Fruit fly (Drosophila melanogaster) whole organism, embryonic: ENCODE results near the gene Ostgamma.

Experiments
- Abd-B ChIP-seq: fragments of 200-800 bp; sonication (Bioruptor generic); optimal IDR thresholded peaks from 2 replicates; lab custom pipeline; 2018; ENCODE audit warnings: missing biosample characterization, mild to moderate bottlenecking, missing genetic modification characterization, moderate library complexity
- CG10209 ChIP-seq: fragments of 200-800 bp; sonication (Bioruptor generic); optimal IDR thresholded peaks from 3 replicates; lab custom pipeline; 2017; ENCODE audit warnings: missing biosample characterization, mild to moderate bottlenecking, missing genetic modification characterization, missing genetic modification reagents
- CG1024 ChIP-seq: fragments of 200-800 bp; sonication (Bioruptor generic); IDR thresholded peaks from 2 replicates; pipeline ENCODE4 v1.3.6; 2022; ENCODE audit warnings: missing biosample characterization, missing genetic modification characterization
- CG11504 ChIP-seq: fragments of 200-800 bp; sonication (Bioruptor generic); optimal IDR thresholded peaks from 3 replicates; lab custom pipeline; 2019; ENCODE audit warnings: missing biosample characterization, mild to moderate bottlenecking, missing genetic modification characterization, moderate library complexity
- CG12744 ChIP-seq: fragments of 200-800 bp; sonication (Bioruptor generic); optimal IDR thresholded peaks from 2 replicates; lab custom pipeline; 2016; ENCODE audit warnings: missing biosample characterization, missing genetic modification characterization
- CG14710 ChIP-seq: fragments of 200-800 bp; sonication (Bioruptor generic); optimal IDR thresholded peaks from 3 replicates; lab custom pipeline; 2019; ENCODE audit warnings: missing biosample characterization, mild to moderate bottlenecking, missing genetic modification characterization, moderate library complexity
- CG15696 ChIP-seq: fragments of 200-800 bp; sonication (Bioruptor generic); optimal IDR thresholded peaks from 2 replicates; lab custom pipeline; 2019; ENCODE audit warnings: missing biosample characterization, mild to moderate bottlenecking, missing genetic modification characterization, moderate library complexity
- CG1602 ChIP-seq: fragments of 200-800 bp; sonication (Bioruptor generic); optimal IDR thresholded peaks from 3 replicates; lab custom pipeline; 2016; ENCODE audit warnings: missing biosample characterization, missing genetic modification characterization
- CG17802 ChIP-seq: fragments of 200-800 bp; sonication (Bioruptor generic); optimal IDR thresholded peaks from 2 replicates; lab custom pipeline; 2018; ENCODE audit warnings: missing biosample characterization, mild to moderate bottlenecking, missing genetic modification characterization, moderate library complexity
- CG2889 ChIP-seq: fragments of 200-800 bp; sonication (Bioruptor generic); IDR thresholded peaks from 3 replicates; pipeline ENCODE4 v1.3.6; 2022; ENCODE audit warnings: missing biosample characterization, missing genetic modification characterization
- CG3065 ChIP-seq: fragments of 200-800 bp; sonication (Bioruptor generic); optimal IDR thresholded peaks from 2 replicates; lab custom pipeline; 2016; ENCODE audit warnings: missing biosample characterization, missing genetic modification characterization
- CG34376 ChIP-seq: fragments of 200-800 bp; sonication (Bioruptor generic); optimal IDR thresholded peaks from 2 replicates; lab custom pipeline; 2018; ENCODE audit warnings: missing biosample characterization, mild to moderate bottlenecking, missing genetic modification characterization
- CG5953 ChIP-seq: fragments of 200-800 bp; sonication (Bioruptor generic); IDR thresholded peaks from 2 replicates; pipeline ENCODE4 v1.3.6; 2022; ENCODE audit warnings: missing biosample characterization, missing genetic modification characterization
- CG6683 ChIP-seq: fragments of 200-800 bp; sonication (Bioruptor generic); optimal IDR thresholded peaks from 2 replicates; lab custom pipeline; 2017; ENCODE audit warnings: missing biosample characterization, mild to moderate bottlenecking, missing genetic modification characterization, missing genetic modification reagents
- CG6689 ChIP-seq: fragments of 200-800 bp; sonication (Bioruptor generic); IDR thresholded peaks from 2 replicates; pipeline ENCODE4 v1.3.6; 2022; ENCODE audit warnings: missing biosample characterization, missing genetic modification characterization
- CG6791 ChIP-seq: fragments of 200-800 bp; sonication (Bioruptor generic); IDR thresholded peaks from 3 replicates; pipeline ENCODE4 v1.3.6; 2022; ENCODE audit warnings: missing biosample characterization, missing genetic modification characterization; ENCODE audit not compliant: partially characterized antibody
- CG7556 ChIP-seq: fragments of 200-800 bp; sonication (Bioruptor generic); optimal IDR thresholded peaks from 2 replicates; lab custom pipeline; 2017; ENCODE audit warnings: missing biosample characterization, mild to moderate bottlenecking, missing genetic modification characterization
- CG7745 ChIP-seq: fragments of 200-800 bp; sonication (Bioruptor generic); optimal IDR thresholded peaks from 2 replicates; lab custom pipeline; 2018; ENCODE audit warnings: missing biosample characterization, mild to moderate bottlenecking, missing genetic modification characterization, moderate library complexity
- CG7839 ChIP-seq: fragments of 200-800 bp; sonication (Bioruptor generic); optimal IDR thresholded peaks from 3 replicates; lab custom pipeline; 2018; ENCODE audit warnings: missing biosample characterization, mild to moderate bottlenecking, missing genetic modification characterization, moderate library complexity
- CG9215 ChIP-seq: fragments of 200-800 bp; sonication (Bioruptor generic); IDR thresholded peaks from 2 replicates; pipeline ENCODE4 v1.3.6; 2022; ENCODE audit warnings: missing biosample characterization, missing genetic modification characterization
- CG9437 ChIP-seq: fragments of 200-800 bp; sonication (Bioruptor generic); optimal IDR thresholded peaks from 2 replicates; lab custom pipeline; 2018; ENCODE audit warnings: missing biosample characterization, mild to moderate bottlenecking, missing genetic modification characterization
- D ChIP-seq, 2 experiments: fragments of 200-800 bp in 1 of 2; fragments of >200 bp in 1 of 2; sonication (Bioruptor generic) in 1 of 2; optimal IDR thresholded peaks; 2 replicates in 1 of 2; 3 replicates in 1 of 2; lab custom pipeline; 2017; ENCODE audit warnings: mild to moderate bottlenecking in 1 of 2, missing biosample characterization in 1 of 2, missing genetic modification characterization in 1 of 2, missing genetic modification reagents in 1 of 2
- Dbx ChIP-seq: fragments of 200-800 bp; sonication (Bioruptor generic); IDR thresholded peaks from 3 replicates; pipeline ENCODE4 v1.3.6; 2022; ENCODE audit warnings: missing biosample characterization, missing genetic modification characterization
- Dp ChIP-seq: fragments of 200-800 bp; sonication (Bioruptor generic); optimal IDR thresholded peaks from 2 replicates; lab custom pipeline; 2018; ENCODE audit warnings: missing biosample characterization, mild to moderate bottlenecking, missing genetic modification characterization, moderate library complexity
- GATAe ChIP-seq: fragments of 200-800 bp; sonication (Bioruptor generic); conservative IDR thresholded peaks from 2 replicates; pipeline ENCODE4 v1.3.6; 2022; ENCODE audit warnings: missing biosample characterization, missing genetic modification characterization
- Gsc ChIP-seq: fragments of 200-800 bp; sonication (Bioruptor generic); IDR thresholded peaks from 2 replicates; pipeline ENCODE4 v1.3.6; 2022; ENCODE audit warnings: missing biosample characterization, missing genetic modification characterization
- Mad ChIP-seq: fragments of 200-800 bp; sonication (Bioruptor generic); optimal IDR thresholded peaks from 2 replicates; lab custom pipeline; 2016; ENCODE audit warnings: missing biosample characterization, missing genetic modification characterization
- Med ChIP-seq: fragments of 200-800 bp; sonication (Bioruptor generic); peaks from one replicate; lab custom pipeline; 2016; ENCODE audit warnings: missing biosample characterization, missing genetic modification characterization, mild to moderate bottlenecking, inconsistent platforms, moderate library complexity
- Meics ChIP-seq: fragments of 200-800 bp; sonication (Bioruptor generic); optimal IDR thresholded peaks from 2 replicates; lab custom pipeline; 2017; ENCODE audit warnings: missing biosample characterization, mild to moderate bottlenecking, missing genetic modification characterization
- Myb ChIP-seq: fragments of 200-800 bp; sonication (Bioruptor generic); optimal IDR thresholded peaks from 2 replicates; lab custom pipeline; 2016; ENCODE audit warnings: missing biosample characterization, missing genetic modification characterization
- Pdp1 ChIP-seq, 2 experiments: fragments of 200-800 bp; sonication (Bioruptor generic); optimal IDR thresholded peaks; 3 replicates each; lab custom pipeline; 2016; ENCODE audit warnings: missing biosample characterization in 2 of 2, missing genetic modification characterization in 2 of 2, mild to moderate bottlenecking in 1 of 2, moderate library complexity in 1 of 2
- Ravus ChIP-seq: fragments of 200-800 bp; sonication (Bioruptor generic); IDR thresholded peaks from 2 replicates; pipeline ENCODE4 v1.3.6; 2022; ENCODE audit warnings: missing biosample characterization, missing genetic modification characterization
- Stat92E ChIP-seq, 3 experiments: fragments of >200 bp in 2 of 3; fragments of 200-800 bp in 1 of 3; sonication (Bioruptor generic) in 1 of 3; optimal IDR thresholded peaks; 2 replicates each; lab custom pipeline; 2017 to 2019; ENCODE audit warnings: missing biosample characterization in 3 of 3, missing genetic modification characterization in 3 of 3, mild to moderate bottlenecking in 1 of 3, moderate library complexity in 1 of 3
- Xrp1 ChIP-seq: fragments of 200-800 bp; sonication (Bioruptor generic); IDR thresholded peaks from 2 replicates; pipeline ENCODE4 v1.3.6; 2022; ENCODE audit warnings: missing biosample characterization, missing genetic modification characterization
- ac ChIP-seq: fragments of 200-800 bp; sonication (Bioruptor generic); optimal IDR thresholded peaks from 3 replicates; lab custom pipeline; 2017; ENCODE audit warnings: missing biosample characterization, mild to moderate bottlenecking, missing genetic modification characterization
- caup ChIP-seq: fragments of 200-800 bp; sonication (Bioruptor generic); optimal IDR thresholded peaks from 3 replicates; lab custom pipeline; 2017; ENCODE audit warnings: missing biosample characterization, mild to moderate bottlenecking, missing genetic modification characterization, moderate library complexity; ENCODE audit not compliant: severe bottlenecking
- chif ChIP-seq, 2 experiments: fragments of 200-800 bp; sonication (Bioruptor generic); optimal IDR thresholded peaks; 3 replicates each; lab custom pipeline; 2016; ENCODE audit warnings: missing biosample characterization in 2 of 2, missing genetic modification characterization in 2 of 2
- corto ChIP-seq: fragments of 200-800 bp; sonication (Bioruptor generic); optimal IDR thresholded peaks from 2 replicates; lab custom pipeline; 2016; ENCODE audit warnings: missing biosample characterization, mild to moderate bottlenecking, missing genetic modification characterization, moderate library complexity
- danr ChIP-seq: fragments of 200-800 bp; sonication (Bioruptor generic); IDR thresholded peaks from 2 replicates; pipeline ENCODE4 v1.3.6; 2022; ENCODE audit warnings: missing biosample characterization, missing genetic modification characterization
- dimm ChIP-seq: fragments of 200-800 bp; sonication (Bioruptor generic); IDR thresholded peaks from 2 replicates; pipeline ENCODE4 v1.3.6; 2022; ENCODE audit warnings: missing biosample characterization, missing genetic modification characterization
- esg ChIP-seq: fragments of 200-800 bp; sonication (Bioruptor generic); conservative IDR thresholded peaks from 2 replicates; pipeline ENCODE4 v1.3.6; 2022; ENCODE audit warnings: missing biosample characterization, missing genetic modification characterization
- gem ChIP-seq: fragments of 200-800 bp; sonication (Bioruptor generic); optimal IDR thresholded peaks from 2 replicates; lab custom pipeline; 2019; ENCODE audit warnings: missing biosample characterization, mild to moderate bottlenecking, missing genetic modification characterization, moderate library complexity
- hkb ChIP-seq, 2 experiments: fragments of 200-800 bp in 1 of 2; fragments of >200 bp in 1 of 2; sonication (Bioruptor generic) in 1 of 2; IDR thresholded peaks in 1 of 2; optimal IDR thresholded peaks in 1 of 2; 2 replicates each; pipeline versions ENCODE4 v1.3.6 to Lab custom; 2017 to 2022; ENCODE audit warnings: missing biosample characterization in 1 of 2, missing genetic modification characterization in 1 of 2
- oc ChIP-seq: fragments of 200-800 bp; sonication (Bioruptor generic); optimal IDR thresholded peaks from 2 replicates; lab custom pipeline; 2018; ENCODE audit warnings: missing biosample characterization, mild to moderate bottlenecking, missing genetic modification characterization, moderate library complexity
- seq ChIP-seq: fragments of 200-800 bp; sonication (Bioruptor generic); IDR thresholded peaks from 2 replicates; pipeline ENCODE4 v1.3.6; 2022; ENCODE audit warnings: missing biosample characterization, missing genetic modification characterization
- stwl ChIP-seq: fragments of 200-800 bp; sonication (Bioruptor generic); optimal IDR thresholded peaks from 3 replicates; lab custom pipeline; 2018; ENCODE audit warnings: missing biosample characterization, mild to moderate bottlenecking, missing genetic modification characterization, moderate library complexity
- tap ChIP-seq: fragments of 200-800 bp; optimal IDR thresholded peaks from 3 replicates; lab custom pipeline; 2019; ENCODE audit warnings: missing biosample characterization, mild to moderate bottlenecking, missing genetic modification characterization, moderate library complexity
- twi ChIP-seq: fragments of 200-800 bp; optimal IDR thresholded peaks from 2 replicates; lab custom pipeline; 2019; ENCODE audit warnings: missing biosample characterization, mild to moderate bottlenecking, missing genetic modification characterization, moderate library complexity
- unpg ChIP-seq: fragments of 200-800 bp; sonication (Bioruptor generic); optimal IDR thresholded peaks from 3 replicates; lab custom pipeline; 2018; ENCODE audit warnings: missing biosample characterization, mild to moderate bottlenecking, missing genetic modification characterization, moderate library complexity
- zen ChIP-seq: fragments of 200-800 bp; sonication (Bioruptor generic); optimal IDR thresholded peaks from 3 replicates; lab custom pipeline; 2018; ENCODE audit warnings: missing biosample characterization, mild to moderate bottlenecking, missing genetic modification characterization, moderate library complexity

Gene Ostgamma

dm6 chr2L:8276287-8276686, 31.7 kb downstream of the Ostgamma start (continued):
- TF ChIP-seq Pdp1 (GFP tag; optimal IDR thresholded peaks at IDR 0.05; lab: Kevin White, UChicago) (peak in 1 of 2 experiments; percentile 43), twi (tag; lab: Kevin White, UChicago) (peak; percentile 23), Meics (no peak), ac (GFP tag; lab: Kevin White, UChicago) (peak; percentile 81), GATAe (GFP tag; lab: Robert Waterston, UW) (no peak), CG34376 (GFP tag; lab: Kevin White, UChicago) (no peak), CG6689 (GFP tag; lab: Robert Waterston, UW) (no peak), Xrp1 (GFP tag; lab: Robert Waterston, UW) (peak; percentile 58), tap (no peak), D (optimal IDR thresholded peaks at IDR 0.05; lab: Kevin White, UChicago) (no peak), D (GFP tag; optimal IDR thresholded peaks at IDR 0.05; lab: Kevin White, UChicago) (peak; percentile 19), dimm (GFP tag; lab: Robert Waterston, UW) (no peak), danr (GFP tag; lab: Robert Waterston, UW) (no peak), CG15696 (tag; lab: Kevin White, UChicago) (peak; percentile 85), CG3065 (GFP tag; lab: Kevin White, UChicago) (no peak), seq (no peak), hkb (optimal IDR thresholded peaks at IDR 0.05; lab: Kevin White, UChicago) (no peak), hkb (GFP tag; IDR thresholded peaks at IDR 0.05; lab: Robert Waterston, UW) (no peak), CG10209 (peak; percentile 44), Med (GFP tag; lab: Kevin White, UChicago) (no peak), CG11504 (tag; lab: Kevin White, UChicago) (no peak), Ravus (no peak), CG7745 (peak; percentile 80), Mad (GFP tag; lab: Kevin White, UChicago) (no peak), CG14710 (tag; lab: Kevin White, UChicago) (peak; percentile 21), CG17802 (tag; lab: Kevin White, UChicago) (no peak), zen (tag; lab: Kevin White, UChicago) (peak; percentile 97), CG5953 (GFP tag; lab: Robert Waterston, UW) (no peak), CG9437 (no peak), gem (peak; percentile 10), CG7556 (GFP tag; lab: Kevin White, UChicago) (no peak), Myb (no peak), CG1024 (GFP tag; lab: Robert Waterston, UW) (no peak), unpg (GFP tag; lab: Kevin White, UChicago) (no peak), CG7839 (tag; lab: Kevin White, UChicago) (no peak), CG6791 (no peak), CG9215 (GFP tag; lab: Robert Waterston, UW) (no peak), Abd-B (no peak), CG6683 (GFP tag; lab: Kevin White, UChicago) (no peak), stwl (tag; lab: Kevin White, UChicago) (no peak), corto (GFP tag; lab: Kevin White, UChicago) (no peak), CG1602 (GFP tag; lab: Kevin White, UChicago) (no peak), esg (no peak), Stat92E (GFP tag; optimal IDR thresholded peaks at IDR 0.05; lab: Kevin White, UChicago) (no peak), Dbx (no peak), CG12744 (GFP tag; lab: Kevin White, UChicago) (peak; percentile 3), oc (tag; lab: Kevin White, UChicago) (peak; percentile 17), CG2889 (GFP tag; lab: Robert Waterston, UW) (no peak), caup (GFP tag; lab: Kevin White, UChicago) (no peak), Dp (no peak), Gsc (GFP tag; lab: Robert Waterston, UW) (no peak), chif (GFP tag; optimal IDR thresholded peaks at IDR 0.05; lab: Kevin White, UChicago) (no peak)
